Fruit fly (Drosophila melanogaster): ENCODE results near the gene CtsK1.

The CtsK1 gene

dm6 chr3L:14001658-14002523, 7.9 kb downstream of the CtsK1 start, which contains the start of the genes Nprl3 and upSET (continued):
- TF ChIP-seq chinmo (GFP tag; IDR thresholded peaks at IDR 0.05; ENCODE audit: partially characterized antibody), result peak; percentile 71; the same call in 1 of the 4 replicates
- peak; percentile 3 for TF ChIP-seq CTCF (GFP tag; optimal IDR thresholded peaks at IDR 0.05)
- TF ChIP-seq Doc2 (GFP tag; IDR thresholded peaks at IDR 0.05), result no peak
- peak in 1 of 2 experiments; percentile 27 for TF ChIP-seq insv (GFP tag; optimal IDR thresholded peaks at IDR 0.05)
- TF ChIP-seq CG10565 (GFP tag; optimal IDR thresholded peaks at IDR 0.05), result no peak
- no peak for TF ChIP-seq Hr3 (GFP tag; optimal IDR thresholded peaks at IDR 0.05)
- no peak for TF ChIP-seq CG12219 (GFP tag; optimal IDR thresholded peaks at IDR 0.05)
- no peak for TF ChIP-seq Dad (GFP tag; optimal IDR thresholded peaks at IDR 0.05)
- no peak for TF ChIP-seq zf30C (GFP tag; optimal IDR thresholded peaks at IDR 0.05)
- TF ChIP-seq CG11696 (GFP tag; IDR thresholded peaks at IDR 0.05), result no peak
- TF ChIP-seq Opbp (GFP tag; IDR thresholded peaks at IDR 0.05; ENCODE audit: partially characterized antibody), result peak; percentile 93
- TF ChIP-seq dimm (GFP tag; IDR thresholded peaks at IDR 0.05), result no peak
- no peak for TF ChIP-seq CG8388 (GFP tag; optimal IDR thresholded peaks at IDR 0.05)
- peak; percentile 39 for TF ChIP-seq CG1603 (tag; optimal IDR thresholded peaks at IDR 0.05)
- TF ChIP-seq slp2 (GFP tag; optimal IDR thresholded peaks at IDR 0.05), result no peak
- no peak for TF ChIP-seq TFAM (GFP tag; optimal IDR thresholded peaks at IDR 0.05)
- TF ChIP-seq peb (GFP tag; IDR thresholded peaks at IDR 0.05), result no peak
- no peak for TF ChIP-seq fru (optimal IDR thresholded peaks at IDR 0.05)
- TF ChIP-seq sug (tag; optimal IDR thresholded peaks at IDR 0.05), result no peak
- no peak for TF ChIP-seq shn (GFP tag; optimal IDR thresholded peaks at IDR 0.05)
- TF ChIP-seq CG17186 (GFP tag; optimal IDR thresholded peaks at IDR 0.05), result no peak
- no peak for TF ChIP-seq CG32772 (GFP tag; IDR thresholded peaks at IDR 0.05)
- no peak for TF ChIP-seq ase (GFP tag; IDR thresholded peaks at IDR 0.05)
- no peak for TF ChIP-seq sisA (GFP tag; IDR thresholded peaks at IDR 0.05)
- no peak for TF ChIP-seq CG13123 (GFP tag; optimal IDR thresholded peaks at IDR 0.05)
- TF ChIP-seq Atf3 (GFP tag; optimal IDR thresholded peaks at IDR 0.05), result no peak
- TF ChIP-seq CG16815 (GFP tag; optimal IDR thresholded peaks at IDR 0.05), result no peak
- no peak for TF ChIP-seq fd96Cb (tag; optimal IDR thresholded peaks at IDR 0.05)
- no peak for TF ChIP-seq schlank (tag; optimal IDR thresholded peaks at IDR 0.05)
- TF ChIP-seq CG4360 (GFP tag; IDR thresholded peaks at IDR 0.05), result no peak
- TF ChIP-seq ems (GFP tag; optimal IDR thresholded peaks at IDR 0.05), result no peak
- no peak for TF ChIP-seq CG12155 (GFP tag; optimal IDR thresholded peaks at IDR 0.05)
- no peak for TF ChIP-seq odd (GFP tag; optimal IDR thresholded peaks at IDR 0.05)
- TF ChIP-seq mld (GFP tag; IDR thresholded peaks at IDR 0.05; ENCODE audit: partially characterized antibody), result peak; percentile 79; the same call in 2 of the 3 replicates
- peak; percentile 27 for TF ChIP-seq CG12391 (tag; optimal IDR thresholded peaks at IDR 0.05)
- no peak for TF ChIP-seq CG7372 (GFP tag; IDR thresholded peaks at IDR 0.05)
- peak in 1 of 2 experiments; percentile 2 for TF ChIP-seq Hr78 (GFP tag; optimal IDR thresholded peaks at IDR 0.05)
- TF ChIP-seq ab (GFP tag; optimal IDR thresholded peaks at IDR 0.05), result no peak
- peak; percentile 14 for TF ChIP-seq CG4424 (GFP tag; optimal IDR thresholded peaks at IDR 0.05)
- TF ChIP-seq cad (GFP tag; optimal IDR thresholded peaks at IDR 0.05), result no peak
- no peak for TF ChIP-seq CG3281 (GFP tag; optimal IDR thresholded peaks at IDR 0.05)
- peak; percentile 77 for TF ChIP-seq stwl (tag; optimal IDR thresholded peaks at IDR 0.05)
- no peak for TF ChIP-seq CG15696 (tag; optimal IDR thresholded peaks at IDR 0.05)
- no peak for TF ChIP-seq CG16779 (GFP tag; IDR thresholded peaks at IDR 0.05)
- TF ChIP-seq slbo (GFP tag; IDR thresholded peaks at IDR 0.05), result no peak
- no peak for TF ChIP-seq btn (GFP tag; optimal IDR thresholded peaks at IDR 0.05)
- TF ChIP-seq HLH4C (GFP tag; IDR thresholded peaks at IDR 0.05; ENCODE audit: partially characterized antibody), result peak; percentile 79
- peak; percentile 73 for TF ChIP-seq CG14710 (tag; optimal IDR thresholded peaks at IDR 0.05)
- TF ChIP-seq CG2678 (tag; optimal IDR thresholded peaks at IDR 0.05), result peak; percentile 14
- TF ChIP-seq CG15269 (tag; optimal IDR thresholded peaks at IDR 0.05), result no peak

All from whole organism, embryonic.